Fruit fly (Drosophila melanogaster) whole organism, embryonic: Measurements from ENCODE around the gene osp.

Experiments
- Antp ChIP-seq: fragments of 200-800 bp; sonication (Bioruptor generic); optimal IDR thresholded peaks from 3 replicates; lab custom pipeline; 2016; ENCODE audit warnings: missing biosample characterization, missing genetic modification characterization
- Atf3 ChIP-seq: fragments of 200-800 bp; sonication (Bioruptor generic); optimal IDR thresholded peaks from 3 replicates; lab custom pipeline; 2016; ENCODE audit warnings: missing biosample characterization, missing genetic modification characterization
- Bdp1 ChIP-seq: fragments of 200-800 bp; sonication (Bioruptor generic); optimal IDR thresholded peaks from 3 replicates; lab custom pipeline; 2016; ENCODE audit warnings: missing biosample characterization, missing genetic modification characterization
- BtbVII ChIP-seq: fragments of 200-800 bp; sonication (Bioruptor generic); optimal IDR thresholded peaks from 3 replicates; lab custom pipeline; 2017; ENCODE audit warnings: missing biosample characterization, mild to moderate bottlenecking, missing genetic modification characterization
- Bteb2 ChIP-seq: fragments of 200-800 bp; sonication (Bioruptor generic); optimal IDR thresholded peaks from 2 replicates; lab custom pipeline; 2016; ENCODE audit warnings: missing biosample characterization, missing genetic modification characterization
- CG10654 ChIP-seq: fragments of 200-800 bp; sonication (Bioruptor generic); optimal IDR thresholded peaks from 2 replicates; lab custom pipeline; 2016; ENCODE audit warnings: missing biosample characterization, missing genetic modification characterization
- CG11560 ChIP-seq: fragments of 200-800 bp; sonication (Bioruptor generic); IDR thresholded peaks from 3 replicates; pipeline ENCODE4 v1.3.6; 2022; ENCODE audit warnings: missing biosample characterization, missing genetic modification characterization
- CG11696 ChIP-seq: fragments of 200-800 bp; sonication (Bioruptor generic); IDR thresholded peaks from 2 replicates; pipeline ENCODE4 v1.3.6; 2022; ENCODE audit warnings: missing biosample characterization, missing genetic modification characterization
- CG14965 ChIP-seq: fragments of 200-800 bp; sonication (Bioruptor generic); optimal IDR thresholded peaks from 2 replicates; lab custom pipeline; 2016; ENCODE audit warnings: missing biosample characterization, missing genetic modification characterization, borderline replicate concordance
- CG1647 ChIP-seq: fragments of 200-800 bp; sonication (Bioruptor generic); optimal IDR thresholded peaks from 3 replicates; lab custom pipeline; 2016; ENCODE audit warnings: missing biosample characterization, missing genetic modification characterization
- CG3065 ChIP-seq: fragments of 200-800 bp; sonication (Bioruptor generic); optimal IDR thresholded peaks from 2 replicates; lab custom pipeline; 2016; ENCODE audit warnings: missing biosample characterization, missing genetic modification characterization
- CG3407 ChIP-seq: fragments of 200-800 bp; sonication (Bioruptor generic); optimal IDR thresholded peaks from 2 replicates; lab custom pipeline; 2018; ENCODE audit warnings: missing biosample characterization, mild to moderate bottlenecking, missing genetic modification characterization
- CG7786 ChIP-seq: fragments of 200-800 bp; sonication (Bioruptor generic); optimal IDR thresholded peaks from 2 replicates; lab custom pipeline; 2016; ENCODE audit warnings: missing biosample characterization, missing genetic modification characterization
- CG8089 ChIP-seq: fragments of 200-800 bp; sonication (Bioruptor generic); optimal IDR thresholded peaks from 3 replicates; lab custom pipeline; 2016; ENCODE audit warnings: missing biosample characterization, missing genetic modification characterization
- CG8765 ChIP-seq: fragments of 200-800 bp; sonication (Bioruptor generic); IDR thresholded peaks from 2 replicates; pipeline ENCODE4 v1.3.6; 2022; ENCODE audit warnings: missing biosample characterization, missing genetic modification characterization
- CoRest ChIP-seq: fragments of 200-800 bp; sonication (Bioruptor generic); optimal IDR thresholded peaks from 3 replicates; lab custom pipeline; 2018; ENCODE audit warnings: missing biosample characterization, mild to moderate bottlenecking, missing genetic modification characterization, moderate library complexity
- Deaf1 ChIP-seq: fragments of 200-800 bp; optimal IDR thresholded peaks from 3 replicates; lab custom pipeline; 2019; ENCODE audit warnings: missing biosample characterization, mild to moderate bottlenecking, missing genetic modification characterization, moderate library complexity
- HLH54F ChIP-seq: fragments of 200-800 bp; sonication (Bioruptor generic); optimal IDR thresholded peaks from 3 replicates; lab custom pipeline; 2016; ENCODE audit warnings: missing biosample characterization, missing genetic modification characterization
- MESR4 ChIP-seq: fragments of 200-800 bp; sonication (Bioruptor generic); optimal IDR thresholded peaks from 2 replicates; lab custom pipeline; 2018; ENCODE audit warnings: missing biosample characterization, mild to moderate bottlenecking, missing genetic modification characterization, moderate library complexity
- NFAT ChIP-seq: fragments of 200-800 bp; sonication (Bioruptor generic); IDR thresholded peaks from 2 replicates; pipeline ENCODE4 v1.3.6; 2022; ENCODE audit warnings: missing biosample characterization, missing genetic modification characterization
- Neu2 ChIP-seq: fragments of 200-800 bp; sonication (Bioruptor generic); optimal IDR thresholded peaks from 3 replicates; lab custom pipeline; 2016; ENCODE audit warnings: missing biosample characterization, missing genetic modification characterization, borderline replicate concordance
- Oli ChIP-seq: fragments of 200-800 bp; sonication (Bioruptor generic); optimal IDR thresholded peaks from 2 replicates; lab custom pipeline; 2018; ENCODE audit warnings: missing biosample characterization, mild to moderate bottlenecking, missing genetic modification characterization, moderate library complexity
- Poxn ChIP-seq: fragments of 200-800 bp; sonication (Bioruptor generic); IDR thresholded peaks from 2 replicates; pipeline ENCODE4 v1.3.6; 2022; ENCODE audit warnings: missing biosample characterization, missing genetic modification characterization
- Sin3A ChIP-seq: fragments of >200 bp; optimal IDR thresholded peaks from 2 replicates; lab custom pipeline; 2018
- Six4 ChIP-seq: fragments of 200-800 bp; sonication (Bioruptor generic); optimal IDR thresholded peaks from 2 replicates; lab custom pipeline; 2016; ENCODE audit warnings: missing biosample characterization, missing genetic modification characterization
- Sry-δ ChIP-seq: fragments of 200-800 bp; sonication (Bioruptor generic); optimal IDR thresholded peaks from 2 replicates; lab custom pipeline; 2016; ENCODE audit warnings: missing biosample characterization, missing genetic modification characterization
- TFAM ChIP-seq: fragments of 200-800 bp; sonication (Bioruptor generic); optimal IDR thresholded peaks from 2 replicates; lab custom pipeline; 2017; ENCODE audit warnings: missing biosample characterization, missing genetic modification characterization, inconsistent platforms
- Taf1 ChIP-seq: fragments of 200-800 bp; sonication (Bioruptor generic); IDR thresholded peaks from 2 replicates; pipeline ENCODE4 v1.3.6; 2022; ENCODE audit warnings: missing biosample characterization, missing genetic modification characterization
- YL-1 ChIP-seq: fragments of 200-800 bp; sonication (Bioruptor generic); optimal IDR thresholded peaks from 3 replicates; lab custom pipeline; 2017; ENCODE audit warnings: missing biosample characterization, mild to moderate bottlenecking, missing genetic modification characterization
- al ChIP-seq: fragments of 200-800 bp; sonication (Bioruptor generic); IDR thresholded peaks from 2 replicates; pipeline ENCODE4 v1.3.6; 2022; ENCODE audit warnings: missing biosample characterization, missing genetic modification characterization
- ash1 ChIP-seq: fragments of 200-800 bp; sonication (Bioruptor generic); optimal IDR thresholded peaks from 2 replicates; lab custom pipeline; 2018; ENCODE audit warnings: missing biosample characterization, mild to moderate bottlenecking, missing genetic modification characterization
- btn ChIP-seq: fragments of 200-800 bp; sonication (Bioruptor generic); optimal IDR thresholded peaks from 2 replicates; lab custom pipeline; 2016; ENCODE audit warnings: missing biosample characterization, missing genetic modification characterization
- cas ChIP-seq: fragments of 200-800 bp; sonication (Bioruptor generic); IDR thresholded peaks from 2 replicates; pipeline ENCODE4 v1.3.6; 2022; ENCODE audit warnings: missing biosample characterization, missing genetic modification characterization
- dimm ChIP-seq: fragments of 200-800 bp; sonication (Bioruptor generic); IDR thresholded peaks from 2 replicates; pipeline ENCODE4 v1.3.6; 2022; ENCODE audit warnings: missing biosample characterization, missing genetic modification characterization
- en ChIP-seq: fragments of 200-800 bp; sonication (Bioruptor generic); optimal IDR thresholded peaks from 2 replicates; lab custom pipeline; 2016; ENCODE audit warnings: missing biosample characterization, missing genetic modification characterization
- fd96Cb ChIP-seq: fragments of 200-800 bp; sonication (Bioruptor generic); optimal IDR thresholded peaks from 2 replicates; lab custom pipeline; 2018; ENCODE audit warnings: missing biosample characterization, mild to moderate bottlenecking, missing genetic modification characterization, moderate library complexity
- gce ChIP-seq: fragments of 200-800 bp; sonication (Bioruptor generic); IDR thresholded peaks from 3 replicates; pipeline ENCODE4 v1.3.6; 2022; ENCODE audit warnings: missing biosample characterization, missing genetic modification characterization
- gcm2 ChIP-seq: fragments of 200-800 bp; sonication (Bioruptor generic); optimal IDR thresholded peaks from 2 replicates; lab custom pipeline; 2016; ENCODE audit warnings: missing biosample characterization, missing genetic modification characterization
- insv ChIP-seq, 2 experiments: fragments of 200-800 bp; sonication (Bioruptor generic); optimal IDR thresholded peaks; 3 replicates each; lab custom pipeline; 2016 to 2018; ENCODE audit warnings: missing biosample characterization in 2 of 2, missing genetic modification characterization in 2 of 2
- jing ChIP-seq: fragments of 200-800 bp; sonication (Bioruptor generic); optimal IDR thresholded peaks from 2 replicates; lab custom pipeline; 2018; ENCODE audit warnings: missing biosample characterization, mild to moderate bottlenecking, missing genetic modification characterization
- klu ChIP-seq: fragments of 200-800 bp; sonication (Bioruptor generic); IDR thresholded peaks from 2 replicates; pipeline ENCODE4 v1.3.6; 2022; ENCODE audit warnings: missing biosample characterization, missing genetic modification characterization
- lmd ChIP-seq: fragments of 200-800 bp; sonication (Bioruptor generic); IDR thresholded peaks from 2 replicates; pipeline ENCODE4 v1.3.6; 2022; ENCODE audit warnings: missing biosample characterization, missing genetic modification characterization
- row ChIP-seq: fragments of 200-800 bp; sonication (Bioruptor generic); IDR thresholded peaks from 3 replicates; pipeline ENCODE4 v1.3.6; 2022; ENCODE audit warnings: missing biosample characterization, missing genetic modification characterization
- run ChIP-seq: fragments of 200-800 bp; sonication (Bioruptor generic); optimal IDR thresholded peaks from 3 replicates; lab custom pipeline; 2018; ENCODE audit warnings: missing biosample characterization, mild to moderate bottlenecking, missing genetic modification characterization
- sc ChIP-seq, 3 experiments: fragments of >200 bp in 2 of 3; fragments of 200-800 bp in 1 of 3; sonication (Bioruptor generic) in 1 of 3; optimal IDR thresholded peaks; 2 replicates in 2 of 3; 3 replicates in 1 of 3; lab custom pipeline; 2017; ENCODE audit warnings: mild to moderate bottlenecking in 1 of 3, missing biosample characterization in 1 of 3, missing genetic modification characterization in 1 of 3, missing genetic modification reagents in 1 of 3
- sim ChIP-seq: fragments of 200-800 bp; sonication (Bioruptor generic); IDR thresholded peaks from 2 replicates; pipeline ENCODE4 v1.3.6; 2022; ENCODE audit warnings: missing biosample characterization, missing genetic modification characterization
- sr ChIP-seq: fragments of 200-800 bp; sonication (Bioruptor generic); IDR thresholded peaks from 3 replicates; pipeline ENCODE4 v1.3.6; 2022; ENCODE audit warnings: missing biosample characterization, missing genetic modification characterization
- stc ChIP-seq: fragments of 200-800 bp; sonication (Bioruptor generic); IDR thresholded peaks from 2 replicates; pipeline ENCODE4 v1.3.6; 2022; ENCODE audit warnings: missing biosample characterization, missing genetic modification characterization
- stwl ChIP-seq: fragments of 200-800 bp; sonication (Bioruptor generic); optimal IDR thresholded peaks from 3 replicates; lab custom pipeline; 2018; ENCODE audit warnings: missing biosample characterization, mild to moderate bottlenecking, missing genetic modification characterization, moderate library complexity
- sug ChIP-seq: fragments of 200-800 bp; optimal IDR thresholded peaks from 2 replicates; lab custom pipeline; 2019; ENCODE audit warnings: missing biosample characterization, mild to moderate bottlenecking, missing genetic modification characterization, moderate library complexity
- tna ChIP-seq: fragments of 200-800 bp; sonication (Bioruptor generic); IDR thresholded peaks from 2 replicates; pipeline ENCODE4 v1.3.6; 2022; ENCODE audit warnings: missing biosample characterization, missing genetic modification characterization; ENCODE audit not compliant: partially characterized antibody
- zf30C ChIP-seq: fragments of 200-800 bp; sonication (Bioruptor generic); optimal IDR thresholded peaks from 3 replicates; lab custom pipeline; 2018; ENCODE audit warnings: missing biosample characterization, mild to moderate bottlenecking, missing genetic modification characterization

Gene osp

dm6 chr2L:14622182-14622581 is 67.0 kb downstream of the osp start (continued):
- TF ChIP-seq sr (GFP tag; lab: Robert Waterston, UW) (no peak), fd96Cb (tag; lab: Kevin White, UChicago) (peak; percentile 52), sug (no peak), Bteb2 (GFP tag; lab: Kevin White, UChicago) (no peak), Poxn (GFP tag; lab: Robert Waterston, UW) (no peak), en (GFP tag; lab: Kevin White, UChicago) (no peak), Oli (peak; percentile 44), CG11560 (0 out of 3 replicates have a peak, but pooled peaks have one; percentile 31), Six4 (GFP tag; lab: Kevin White, UChicago) (peak; percentile 42), al (GFP tag; lab: Robert Waterston, UW) (no peak), CG1647 (GFP tag; lab: Kevin White, UChicago) (peak; percentile 13), Antp (GFP tag; lab: Kevin White, UChicago) (peak; percentile 64), lmd (peak; percentile 47), sim (GFP tag; lab: Robert Waterston, UW) (0 out of 2 replicates have a peak, but pooled peaks have one; percentile 36), dimm (GFP tag; lab: Robert Waterston, UW) (no peak), Bdp1 (GFP tag; lab: Kevin White, UChicago) (no peak), insv (GFP tag; optimal IDR thresholded peaks at IDR 0.05; lab: Kevin White, UChicago) (no peak), gcm2 (GFP tag; lab: Kevin White, UChicago) (no peak), NFAT (no peak), gce (GFP tag; lab: Robert Waterston, UW) (peak; percentile 43; the same call in 1 of the 3 replicates), sc (optimal IDR thresholded peaks at IDR 0.05; lab: Kevin White, UChicago) (no peak), sc (GFP tag; optimal IDR thresholded peaks at IDR 0.05; lab: Kevin White, UChicago) (no peak), YL-1 (GFP tag; lab: Kevin White, UChicago) (no peak), tna (GFP tag; lab: Robert Waterston, UW) (no peak), HLH54F (GFP tag; lab: Kevin White, UChicago) (no peak), CG8089 (GFP tag; lab: Kevin White, UChicago) (no peak), stc (peak; percentile 63), CG10654 (peak; percentile 34), Sry-δ (GFP tag; lab: Kevin White, UChicago) (peak; percentile 20), Taf1 (GFP tag; lab: Robert Waterston, UW) (no peak), stwl (peak; percentile 21), Atf3 (GFP tag; lab: Kevin White, UChicago) (peak; percentile 50), btn (no peak), Neu2 (GFP tag; lab: Kevin White, UChicago) (peak; percentile 35), ash1 (GFP tag; lab: Kevin White, UChicago) (no peak), zf30C (GFP tag; lab: Kevin White, UChicago) (peak; percentile 14), cas (GFP tag; lab: Robert Waterston, UW) (no peak), CG8765 (GFP tag; lab: Robert Waterston, UW) (peak; percentile 63; the same call in 1 of the 2 replicates), CG14965 (GFP tag; lab: Kevin White, UChicago) (no peak), CG7786 (GFP tag; lab: Kevin White, UChicago) (peak; percentile 11), CG11696 (GFP tag; lab: Robert Waterston, UW) (no peak), CG3065 (GFP tag; lab: Kevin White, UChicago) (no peak), CG3407 (GFP tag; lab: Kevin White, UChicago) (no peak), Deaf1 (tag; lab: Kevin White, UChicago) (no peak), row (peak; percentile 60), TFAM (GFP tag; lab: Kevin White, UChicago) (no peak), run (tag; lab: Kevin White, UChicago) (no peak), klu (GFP tag; lab: Robert Waterston, UW) (0 out of 2 replicates have a peak, but pooled peaks have one; percentile 10), Sin3A (lab: Kevin White, UChicago) (no peak), jing (GFP tag; lab: Kevin White, UChicago) (peak; percentile 16), CoRest (tag; lab: Kevin White, UChicago) (peak; percentile 40), MESR4 (no peak), BtbVII (GFP tag; lab: Kevin White, UChicago) (no peak)
